Fruit fly (Drosophila melanogaster) whole organism, pupa: ENCODE measurements around the gene CG9107.

Experiments used
- CG10348 ChIP-seq: fragments of 200-800 bp; sonication (Bioruptor generic); IDR thresholded peaks from 2 replicates; pipeline ENCODE4 v1.3.6; 2022; ENCODE audit warnings: missing biosample characterization, missing genetic modification characterization
- CG12605 ChIP-seq: fragments of 200-800 bp; sonication (Bioruptor generic); IDR thresholded peaks from 2 replicates; pipeline ENCODE4 v1.3.6; 2022; ENCODE audit warnings: missing biosample characterization, missing genetic modification characterization
- CG13204 ChIP-seq: fragments of 200-800 bp; sonication (Bioruptor generic); optimal IDR thresholded peaks from 2 replicates; lab custom pipeline; 2018; ENCODE audit warnings: missing biosample characterization, mild to moderate bottlenecking, missing genetic modification characterization, moderate library complexity
- CG14655 ChIP-seq: fragments of 200-800 bp; sonication (Bioruptor generic); optimal IDR thresholded peaks from 3 replicates; lab custom pipeline; 2017; ENCODE audit warnings: mild to moderate bottlenecking, missing biosample characterization, missing genetic modification reagents, missing genetic modification characterization
- CG15710 ChIP-seq: fragments of 200-800 bp; sonication (Bioruptor generic); optimal IDR thresholded peaks from 2 replicates; lab custom pipeline; 2018; ENCODE audit warnings: missing biosample characterization, mild to moderate bottlenecking, missing genetic modification characterization, moderate library complexity
- CG17806 ChIP-seq: fragments of 200-800 bp; sonication (Bioruptor generic); optimal IDR thresholded peaks from 2 replicates; lab custom pipeline; 2018; ENCODE audit warnings: missing biosample characterization, mild to moderate bottlenecking, missing genetic modification characterization, moderate library complexity
- CG32121 ChIP-seq: fragments of 200-800 bp; sonication (Bioruptor generic); IDR thresholded peaks from 2 replicates; pipeline ENCODE4 v1.3.6; 2022; ENCODE audit warnings: missing biosample characterization, missing genetic modification characterization
- CG34367 ChIP-seq: fragments of 200-800 bp; sonication (Bioruptor generic); optimal IDR thresholded peaks from 2 replicates; lab custom pipeline; 2018; ENCODE audit warnings: missing biosample characterization, mild to moderate bottlenecking, missing genetic modification characterization
- CG4496 ChIP-seq: fragments of 200-800 bp; sonication (Bioruptor generic); IDR thresholded peaks from 3 replicates; pipeline ENCODE4 v1.3.6; 2022; ENCODE audit warnings: missing biosample characterization, missing genetic modification characterization
- CG8159 ChIP-seq: fragments of 200-800 bp; sonication (Bioruptor generic); optimal IDR thresholded peaks from 3 replicates; lab custom pipeline; 2018; ENCODE audit warnings: missing biosample characterization, mild to moderate bottlenecking, missing genetic modification characterization, moderate library complexity
- CG8301 ChIP-seq: fragments of 200-800 bp; sonication (Bioruptor generic); optimal IDR thresholded peaks from 2 replicates; lab custom pipeline; 2018; ENCODE audit warnings: missing biosample characterization, mild to moderate bottlenecking, missing genetic modification characterization
- CG9948 ChIP-seq: fragments of 200-800 bp; sonication (Bioruptor generic); optimal IDR thresholded peaks from 2 replicates; lab custom pipeline; 2018; ENCODE audit warnings: missing biosample characterization, mild to moderate bottlenecking, missing genetic modification characterization, moderate library complexity
- D1 ChIP-seq: fragments of 200-800 bp; sonication (Bioruptor generic); optimal IDR thresholded peaks from 2 replicates; lab custom pipeline; 2018; ENCODE audit warnings: missing biosample characterization, mild to moderate bottlenecking, missing genetic modification characterization, moderate library complexity
- EcR ChIP-seq: fragments of 200-800 bp; sonication (Bioruptor generic); optimal IDR thresholded peaks from 3 replicates; lab custom pipeline; 2019; ENCODE audit warnings: missing biosample characterization, missing genetic modification characterization, mild to moderate bottlenecking, moderate library complexity, missing genetic modification reagents
- Ets98B ChIP-seq: fragments of 200-800 bp; sonication (Bioruptor generic); IDR thresholded peaks from 2 replicates; pipeline ENCODE4 v1.3.6; 2022; ENCODE audit warnings: missing biosample characterization, missing genetic modification characterization
- Pif1A ChIP-seq: fragments of 200-800 bp; sonication (Bioruptor generic); optimal IDR thresholded peaks from 3 replicates; lab custom pipeline; 2016; ENCODE audit warnings: missing biosample characterization, missing genetic modification characterization
- Pif1B ChIP-seq: fragments of 200-800 bp; sonication (Bioruptor generic); optimal IDR thresholded peaks from 3 replicates; lab custom pipeline; 2016; ENCODE audit warnings: missing biosample characterization, missing genetic modification characterization
- Snoo ChIP-seq: fragments of 200-800 bp; sonication (Bioruptor generic); optimal IDR thresholded peaks from 3 replicates; lab custom pipeline; 2017; ENCODE audit warnings: missing biosample characterization, mild to moderate bottlenecking, missing genetic modification characterization, inconsistent platforms
- fd96Ca ChIP-seq: fragments of 200-800 bp; sonication (Bioruptor generic); IDR thresholded peaks from 3 replicates; pipeline ENCODE4 v1.3.6; 2022; ENCODE audit warnings: missing biosample characterization, missing genetic modification characterization
- gl ChIP-seq: fragments of 200-800 bp; sonication (Bioruptor generic); optimal IDR thresholded peaks from 2 replicates; lab custom pipeline; 2018; ENCODE audit warnings: missing biosample characterization, mild to moderate bottlenecking, missing genetic modification characterization
- rn ChIP-seq: fragments of 200-800 bp; sonication (Bioruptor generic); IDR thresholded peaks from 2 replicates; pipeline ENCODE4 v1.3.6; 2022; ENCODE audit warnings: missing biosample characterization, missing genetic modification characterization

The CG9107 gene

DNA sequence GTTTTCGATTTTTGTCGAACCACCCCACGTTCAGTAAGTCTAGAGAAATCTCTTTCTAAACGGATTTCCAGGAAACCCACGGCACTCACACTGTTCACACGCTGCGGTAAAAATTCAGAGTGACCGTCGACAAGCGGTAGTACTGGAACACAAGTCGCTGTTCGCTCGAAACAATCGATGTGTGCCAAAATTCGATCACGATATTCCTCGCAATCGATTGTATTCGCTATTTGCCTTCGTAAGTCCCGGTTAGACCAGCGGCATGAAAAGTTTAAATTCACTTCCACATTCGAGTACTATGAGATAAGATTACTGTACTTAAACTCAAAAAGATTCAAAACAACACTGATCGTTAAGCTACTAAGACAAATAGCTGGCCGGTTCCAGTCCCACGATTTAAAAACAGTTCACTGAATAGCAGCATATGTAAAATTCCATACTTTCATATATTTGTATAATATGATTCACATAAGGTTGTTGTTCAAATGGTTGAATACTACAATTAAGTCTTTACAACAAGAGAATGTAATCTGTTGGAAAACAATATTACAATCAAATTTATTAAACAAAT lies 43.4 kb downstream of the CG9107 start, which contains the start of gene chic:
chic (minus strand) TSS at position 157 of the 571 bp plus-strand sequence.
- no peak for TF ChIP-seq Pif1A

DNA sequence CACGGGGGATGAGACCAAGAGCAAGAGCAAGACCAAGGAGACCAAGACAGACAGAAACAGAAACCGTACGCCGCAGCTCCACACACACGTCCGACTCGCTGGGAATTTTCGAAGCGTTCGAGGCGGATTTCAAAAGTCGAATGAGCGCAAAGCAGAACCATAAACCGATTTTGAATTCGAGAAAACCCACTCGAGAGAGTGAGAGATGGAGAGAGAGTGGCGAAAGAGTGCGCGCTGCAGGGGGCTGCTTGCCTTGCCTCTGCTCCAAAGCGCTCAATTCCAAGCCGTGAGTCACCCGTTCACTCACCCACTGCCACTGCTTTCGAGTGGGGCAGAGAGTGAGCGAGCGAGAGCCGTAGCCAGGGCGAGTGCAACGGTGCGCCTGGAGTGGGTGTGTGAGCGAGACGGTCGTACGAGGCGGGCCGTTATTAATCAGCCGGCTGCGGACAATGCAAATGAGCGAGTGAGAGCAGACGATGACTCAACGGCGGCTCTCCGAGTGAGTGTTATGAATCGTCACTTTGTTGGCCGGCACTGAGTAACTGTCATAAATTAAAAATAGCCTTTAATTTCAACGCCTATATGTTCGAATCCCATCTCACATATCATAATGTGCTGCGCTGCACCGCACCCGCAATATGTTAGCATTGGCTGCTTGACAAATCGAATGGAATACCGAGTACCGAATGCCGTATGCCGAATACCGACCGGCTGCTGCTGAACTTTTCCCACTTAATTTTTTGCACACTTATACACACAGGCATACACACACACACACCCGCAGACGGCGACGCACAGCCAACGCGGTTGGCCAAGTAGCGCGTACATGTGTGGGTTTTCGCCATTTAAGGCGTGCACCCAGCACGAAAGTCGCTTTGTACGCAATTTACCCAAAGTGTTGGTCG lies 44.1 kb downstream of the CG9107 start:
- TF ChIP-seq CG17806 (peak; percentile 8), EcR (peak; percentile 95), CG8159 (tag; lab: Kevin White, UChicago) (peak; percentile 30), fd96Ca (GFP tag; lab: Robert Waterston, UW) (no peak), gl (tag; lab: Kevin White, UChicago) (no peak), rn (no peak), CG4496 (GFP tag; lab: Robert Waterston, UW) (no peak), D1 (tag; lab: Kevin White, UChicago) (no peak), Ets98B (GFP tag; lab: Robert Waterston, UW) (no peak), CG13204 (GFP tag; lab: Kevin White, UChicago) (peak; percentile 87), CG34367 (tag; lab: Kevin White, UChicago) (no peak), Pif1B (GFP tag; lab: Kevin White, UChicago) (peak; percentile 30), Pif1A (peak; percentile 40)

DNA sequence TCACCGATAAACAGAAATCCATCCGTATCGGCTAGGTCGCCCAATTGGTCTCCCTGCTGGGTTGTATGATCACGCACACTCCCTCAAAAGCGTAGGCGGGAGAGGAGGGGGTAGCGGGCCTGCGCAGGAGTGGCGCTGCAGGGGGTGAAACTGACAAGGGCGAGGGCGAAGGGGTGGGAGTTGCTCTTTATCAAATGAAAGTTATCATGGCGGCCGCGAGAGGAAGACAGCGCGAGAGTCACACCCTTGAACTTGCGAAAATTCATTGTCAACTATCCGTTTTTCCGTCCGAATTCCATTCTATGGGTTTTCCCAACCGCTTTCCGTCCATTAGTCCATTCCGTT lies 45.3 kb downstream of the CG9107 start:
- no peak for TF ChIP-seq Snoo (tag; lab: Kevin White, UChicago)
- no peak for TF ChIP-seq CG32121 (GFP tag; lab: Robert Waterston, UW)
- no peak for TF ChIP-seq gl (tag; lab: Kevin White, UChicago)
- no peak for TF ChIP-seq CG17806
- no peak for TF ChIP-seq fd96Ca (GFP tag; lab: Robert Waterston, UW)

DNA sequence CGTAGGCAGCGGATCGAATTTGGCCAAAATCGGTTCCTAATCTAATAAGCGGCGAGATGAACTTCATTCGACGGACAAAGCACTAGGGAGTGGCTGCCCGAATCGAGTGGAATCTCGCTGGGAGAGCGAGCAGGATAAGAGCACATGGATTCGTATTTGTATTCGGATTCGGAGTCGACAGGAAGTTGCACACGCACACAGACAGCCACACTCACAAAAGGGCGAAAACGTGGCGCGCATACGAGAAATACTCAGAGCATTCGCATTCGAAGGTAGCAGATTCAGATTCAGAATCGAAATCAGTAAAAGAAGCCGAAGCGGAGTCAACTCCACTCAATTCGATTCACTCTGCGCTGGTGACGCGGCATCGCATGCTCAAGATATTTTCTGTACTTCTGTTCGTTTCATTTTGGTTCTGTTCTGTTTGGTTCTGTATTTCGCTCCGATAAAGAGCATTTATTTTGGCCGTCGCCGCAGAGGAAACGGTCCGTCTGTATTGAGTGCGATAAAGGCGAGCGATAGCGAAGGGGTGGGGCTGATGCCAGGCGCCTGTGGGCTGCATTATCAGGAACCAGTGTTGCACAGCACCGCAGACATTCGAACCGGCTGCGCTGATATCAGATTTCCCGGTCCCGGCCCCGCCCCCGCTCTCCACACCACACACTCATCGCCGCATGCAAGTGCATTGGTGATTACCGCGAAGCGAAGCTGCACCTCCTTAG lies 45.8 kb downstream of the CG9107 start:
- TF ChIP-seq Pif1B (GFP tag; lab: Kevin White, UChicago) (peak; percentile 34), EcR (peak; percentile 45), CG15710 (peak; percentile 5), Snoo (tag; lab: Kevin White, UChicago) (peak; percentile 7), Ets98B (GFP tag; lab: Robert Waterston, UW) (no peak), CG13204 (GFP tag; lab: Kevin White, UChicago) (peak; percentile 68), CG12605 (GFP tag; lab: Robert Waterston, UW) (no peak), CG10348 (GFP tag; lab: Robert Waterston, UW) (no peak)

DNA sequence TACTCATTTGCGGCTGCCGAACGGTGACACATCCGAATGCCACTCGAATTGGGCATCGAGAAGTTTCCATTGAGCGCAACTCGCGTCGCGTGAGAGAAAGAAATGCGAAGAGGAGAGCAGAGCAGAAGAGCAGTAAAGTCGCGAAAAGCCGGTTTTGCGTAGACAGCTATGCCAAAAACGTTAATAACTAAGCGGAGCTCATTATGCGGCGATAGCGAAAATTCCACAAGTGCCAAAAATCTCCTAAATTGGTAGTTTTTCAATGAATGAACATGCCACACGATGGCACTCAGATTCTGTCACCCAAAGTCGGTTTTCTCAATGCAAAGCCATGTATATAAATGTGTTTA lies 46.6 kb downstream of the CG9107 start:
- no peak for TF ChIP-seq Pif1A
- no peak for TF ChIP-seq CG10348 (GFP tag; lab: Robert Waterston, UW)
- TF ChIP-seq CG17806, result no peak
- no peak for TF ChIP-seq Snoo (tag; lab: Kevin White, UChicago)
- TF ChIP-seq CG14655 (GFP tag; lab: Kevin White, UChicago), result no peak
- TF ChIP-seq EcR, result no peak
- no peak for TF ChIP-seq CG8159 (tag; lab: Kevin White, UChicago)
- no peak for TF ChIP-seq CG15710
- TF ChIP-seq Pif1B (GFP tag; lab: Kevin White, UChicago), result no peak
- no peak for TF ChIP-seq CG32121 (GFP tag; lab: Robert Waterston, UW)
- no peak for TF ChIP-seq D1 (tag; lab: Kevin White, UChicago)
- no peak for TF ChIP-seq gl (tag; lab: Kevin White, UChicago)
- TF ChIP-seq CG8301 (tag; lab: Kevin White, UChicago), result no peak
- TF ChIP-seq CG4496 (GFP tag; lab: Robert Waterston, UW), result no peak
- TF ChIP-seq rn, result no peak
- TF ChIP-seq CG13204 (GFP tag; lab: Kevin White, UChicago), result no peak
- TF ChIP-seq Ets98B (GFP tag; lab: Robert Waterston, UW), result no peak

DNA sequence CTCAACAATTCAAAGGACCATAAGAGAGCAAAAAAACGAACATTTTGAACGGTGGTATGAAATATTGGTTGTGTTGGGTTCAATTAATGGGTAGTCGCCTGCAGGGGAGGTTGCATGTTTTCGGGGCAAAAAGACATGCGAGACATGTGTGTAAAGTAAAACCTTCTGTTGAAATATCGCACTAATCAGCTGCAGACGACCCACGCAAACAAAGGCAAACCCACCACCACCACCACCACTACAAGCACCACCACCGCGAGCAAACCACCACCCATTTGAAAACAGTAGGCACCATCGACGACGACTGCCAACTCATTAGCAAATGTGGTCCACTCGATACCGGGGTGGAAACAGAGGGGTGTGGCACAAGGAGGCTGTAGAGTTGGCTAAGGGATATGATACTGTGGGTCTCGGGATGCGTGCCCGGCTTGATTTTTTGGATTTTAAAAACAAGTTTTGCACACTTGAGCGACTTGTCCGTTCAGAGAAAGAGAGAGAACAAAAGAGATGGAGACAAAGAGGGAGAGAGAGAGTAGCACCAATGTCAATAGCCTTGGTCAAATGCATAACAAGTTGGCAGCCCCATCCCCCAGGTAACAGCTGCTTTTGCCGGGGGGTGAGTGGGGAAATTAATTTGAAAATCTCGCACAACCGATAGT lies 47.1 kb downstream of the CG9107 start:
- TF ChIP-seq CG15710 (no peak), EcR (peak; percentile 97), CG8159 (tag; lab: Kevin White, UChicago) (peak; percentile 2), CG13204 (GFP tag; lab: Kevin White, UChicago) (peak; percentile 50), CG9948 (no peak), CG8301 (tag; lab: Kevin White, UChicago) (no peak)
- TF ChIP-seq, all 21 proteins: peak for 3
